Worm (Caenorhabditis elegans): Measurements from ENCODE around the gene K11H12.1.

ce11 chrIV:698304-698703 is 45.1 kb upstream of the K11H12.1 start, which contains the start of gene Y55F3C.17:
- TF ChIP-seq pros-1 (tag; optimal IDR thresholded peaks at IDR 0.05) (no peak), ahr-1 (tag; optimal IDR thresholded peaks at IDR 0.05) (no peak), ztf-16 (tag; optimal IDR thresholded peaks at IDR 0.05) (no peak), unc-86 (tag; optimal IDR thresholded peaks at IDR 0.05) (no peak), pha-4 (tag; optimal IDR thresholded peaks at IDR 0.05) (no peak), ceh-9 (tag; optimal IDR thresholded peaks at IDR 0.05) (no peak), nfya-1 (tag; optimal IDR thresholded peaks at IDR 0.05) (no peak), fkh-10 (GFP tag; optimal IDR thresholded peaks at IDR 0.05) (no peak)
